Fruit fly (Drosophila melanogaster): ENCODE results near the gene CG16713.

DNA sequence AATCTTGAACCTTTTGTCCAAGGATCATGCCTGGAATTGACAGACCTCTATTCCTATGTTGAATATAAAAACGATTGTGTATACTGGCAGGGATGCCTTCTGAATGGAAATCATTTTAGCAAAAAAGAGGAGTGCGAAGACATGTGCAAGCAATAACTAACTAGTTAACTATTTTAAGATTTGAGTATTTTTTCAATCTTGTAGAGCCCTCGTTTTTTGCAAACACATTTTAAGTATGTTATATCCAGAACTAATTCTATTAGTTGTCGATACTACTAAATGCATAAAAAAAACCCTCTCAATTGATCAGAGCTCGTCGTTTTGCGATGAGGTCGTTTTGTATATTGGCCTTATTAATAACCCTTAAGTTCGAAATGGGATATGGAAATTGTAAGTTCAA lies 5.2 kb upstream of the CG16713 start, which contains the start of gene Sfp24C1:
- TF ChIP-seq usp (GFP tag; optimal IDR thresholded peaks at IDR 0.05) (no peak), h (GFP tag; optimal IDR thresholded peaks at IDR 0.05) (no peak), pan (optimal IDR thresholded peaks at IDR 0.05) (no peak), Abd-B (GFP tag; optimal IDR thresholded peaks at IDR 0.05) (no peak), GATAd (GFP tag; optimal IDR thresholded peaks at IDR 0.05) (no peak), foxo (GFP tag; optimal IDR thresholded peaks at IDR 0.05) (no peak), woc (GFP tag; optimal IDR thresholded peaks at IDR 0.05) (no peak), psq (GFP tag; optimal IDR thresholded peaks at IDR 0.05) (no peak), dl (GFP tag; optimal IDR thresholded peaks at IDR 0.05; ENCODE audit: insufficient read depth in 1 of 2, partially characterized antibody in 2 of 2) (no peak), Hr78 (GFP tag; optimal IDR thresholded peaks at IDR 0.05) (no peak), Rel (GFP tag; optimal IDR thresholded peaks at IDR 0.05) (no peak), Rel (tag; optimal IDR thresholded peaks at IDR 0.05) (no peak), HLH106 (tag; optimal IDR thresholded peaks at IDR 0.05) (no peak), sv (GFP tag; optimal IDR thresholded peaks at IDR 0.05) (no peak), Dif (GFP tag; optimal IDR thresholded peaks at IDR 0.05; ENCODE audit: partially characterized antibody) (no peak)
